Fruit fly (Drosophila melanogaster) whole organism, embryonic: Measurements from ENCODE around the gene CG31548.

Source experiments
- B-H1 ChIP-seq: fragments of 200-800 bp; sonication (Bioruptor generic); IDR thresholded peaks from 3 replicates; pipeline ENCODE4 v1.3.6; 2022; ENCODE audit warnings: missing biosample characterization, missing genetic modification characterization
- CG11085 ChIP-seq: fragments of 200-800 bp; sonication (Bioruptor generic); IDR thresholded peaks from 2 replicates; pipeline ENCODE4 v1.3.6; 2022; ENCODE audit warnings: missing biosample characterization, missing genetic modification characterization
- CG12391 ChIP-seq: fragments of 200-800 bp; sonication (Bioruptor generic); optimal IDR thresholded peaks from 3 replicates; lab custom pipeline; 2018; ENCODE audit warnings: missing biosample characterization, mild to moderate bottlenecking, missing genetic modification characterization, moderate library complexity
- CG15479 ChIP-seq: fragments of 200-800 bp; sonication (Bioruptor generic); optimal IDR thresholded peaks from 3 replicates; lab custom pipeline; 2019; ENCODE audit warnings: missing biosample characterization, mild to moderate bottlenecking, missing genetic modification characterization, moderate library complexity
- CG2199 ChIP-seq: fragments of 200-800 bp; sonication (Bioruptor generic); IDR thresholded peaks from 3 replicates; pipeline ENCODE4 v1.3.6; 2022; ENCODE audit warnings: missing biosample characterization, missing genetic modification characterization
- CG30020 ChIP-seq: fragments of 200-800 bp; optimal IDR thresholded peaks from 2 replicates; lab custom pipeline; 2019; ENCODE audit warnings: missing biosample characterization, mild to moderate bottlenecking, missing genetic modification characterization, moderate library complexity
- CG34224 ChIP-seq: fragments of 200-800 bp; sonication (Bioruptor generic); IDR thresholded peaks from 3 replicates; pipeline ENCODE4 v1.3.6; 2022; ENCODE audit warnings: missing biosample characterization, missing genetic modification characterization; ENCODE audit not compliant: partially characterized antibody
- CG4360 ChIP-seq: fragments of 200-800 bp; sonication (Bioruptor generic); IDR thresholded peaks from 2 replicates; pipeline ENCODE4 v1.3.6; 2022; ENCODE audit warnings: missing biosample characterization, missing genetic modification characterization
- CG4424 ChIP-seq: fragments of 200-800 bp; sonication (Bioruptor generic); optimal IDR thresholded peaks from 3 replicates; lab custom pipeline; 2016; ENCODE audit warnings: missing biosample characterization, missing genetic modification characterization
- CG6654 ChIP-seq: fragments of 200-800 bp; sonication (Bioruptor generic); optimal IDR thresholded peaks from 2 replicates; lab custom pipeline; 2017; ENCODE audit warnings: missing biosample characterization, mild to moderate bottlenecking, missing genetic modification characterization
- CG7357 ChIP-seq: fragments of 200-800 bp; sonication (Bioruptor generic); IDR thresholded peaks from 3 replicates; pipeline ENCODE4 v1.3.6; 2022; ENCODE audit warnings: missing biosample characterization, missing genetic modification characterization
- CG7745 ChIP-seq: fragments of 200-800 bp; sonication (Bioruptor generic); optimal IDR thresholded peaks from 2 replicates; lab custom pipeline; 2018; ENCODE audit warnings: missing biosample characterization, mild to moderate bottlenecking, missing genetic modification characterization, moderate library complexity
- CG8089 ChIP-seq: fragments of 200-800 bp; sonication (Bioruptor generic); optimal IDR thresholded peaks from 3 replicates; lab custom pipeline; 2016; ENCODE audit warnings: missing biosample characterization, missing genetic modification characterization
- CG8281 ChIP-seq: fragments of 200-800 bp; sonication (Bioruptor generic); optimal IDR thresholded peaks from 2 replicates; lab custom pipeline; 2018; ENCODE audit warnings: missing biosample characterization, mild to moderate bottlenecking, missing genetic modification characterization, moderate library complexity
- CG8478 ChIP-seq: fragments of >200 bp; optimal IDR thresholded peaks from 2 replicates; lab custom pipeline; 2018
- CG8765 ChIP-seq: fragments of 200-800 bp; sonication (Bioruptor generic); IDR thresholded peaks from 2 replicates; pipeline ENCODE4 v1.3.6; 2022; ENCODE audit warnings: missing biosample characterization, missing genetic modification characterization
- CTCF ChIP-seq: fragments of 200-800 bp; sonication (Bioruptor generic); optimal IDR thresholded peaks from 2 replicates; lab custom pipeline; 2017; ENCODE audit warnings: missing biosample characterization, mild to moderate bottlenecking, missing genetic modification characterization, moderate library complexity
- Chrac-16 ChIP-seq: fragments of 200-800 bp; sonication (Bioruptor generic); optimal IDR thresholded peaks from 3 replicates; lab custom pipeline; 2016; ENCODE audit warnings: missing biosample characterization, missing genetic modification characterization
- D ChIP-seq, 2 experiments: fragments of 200-800 bp in 1 of 2; fragments of >200 bp in 1 of 2; sonication (Bioruptor generic) in 1 of 2; optimal IDR thresholded peaks; 2 replicates in 1 of 2; 3 replicates in 1 of 2; lab custom pipeline; 2017; ENCODE audit warnings: mild to moderate bottlenecking in 1 of 2, missing biosample characterization in 1 of 2, missing genetic modification characterization in 1 of 2, missing genetic modification reagents in 1 of 2
- Dp ChIP-seq: fragments of 200-800 bp; sonication (Bioruptor generic); optimal IDR thresholded peaks from 2 replicates; lab custom pipeline; 2018; ENCODE audit warnings: missing biosample characterization, mild to moderate bottlenecking, missing genetic modification characterization, moderate library complexity
- ERR ChIP-seq: fragments of 200-800 bp; sonication (Bioruptor generic); optimal IDR thresholded peaks from 2 replicates; lab custom pipeline; 2016; ENCODE audit warnings: missing biosample characterization, missing genetic modification characterization
- Eip74EF ChIP-seq, 2 experiments: fragments of 200-800 bp in 1 of 2; fragments of >200 bp in 1 of 2; sonication (Bioruptor generic) in 1 of 2; optimal IDR thresholded peaks; 2 replicates each; lab custom pipeline; 2017 to 2019; ENCODE audit warnings: missing biosample characterization in 2 of 2, missing genetic modification characterization in 2 of 2, mild to moderate bottlenecking in 1 of 2, moderate library complexity in 1 of 2
- Hand ChIP-seq: fragments of 200-800 bp; sonication (Bioruptor generic); optimal IDR thresholded peaks from 2 replicates; lab custom pipeline; 2017; ENCODE audit warnings: mild to moderate bottlenecking, missing biosample characterization, missing genetic modification reagents, missing genetic modification characterization
- Lpt ChIP-seq: fragments of >200 bp; optimal IDR thresholded peaks from 2 replicates; lab custom pipeline; 2018; ENCODE audit warnings: missing biosample characterization, missing genetic modification characterization
- Max ChIP-seq: fragments of 200-800 bp; sonication (Bioruptor generic); optimal IDR thresholded peaks from 2 replicates; lab custom pipeline; 2016; ENCODE audit warnings: missing biosample characterization, mild to moderate bottlenecking, missing genetic modification characterization
- Mrtf ChIP-seq: fragments of 200-800 bp; sonication (Bioruptor generic); IDR thresholded peaks from 3 replicates; pipeline ENCODE4 v1.3.6; 2022; ENCODE audit warnings: missing biosample characterization, missing genetic modification characterization
- Nf-YA ChIP-seq: fragments of 200-800 bp; sonication (Bioruptor generic); IDR thresholded peaks from 2 replicates; pipeline ENCODE4 v1.3.6; 2022; ENCODE audit warnings: missing biosample characterization, missing genetic modification characterization
- Poxn ChIP-seq: fragments of 200-800 bp; sonication (Bioruptor generic); IDR thresholded peaks from 2 replicates; pipeline ENCODE4 v1.3.6; 2022; ENCODE audit warnings: missing biosample characterization, missing genetic modification characterization
- Ptx1 ChIP-seq: fragments of 200-800 bp; sonication (Bioruptor generic); IDR thresholded peaks from 2 replicates; pipeline ENCODE4 v1.3.6; 2022; ENCODE audit warnings: missing biosample characterization, missing genetic modification characterization
- bcd ChIP-seq: fragments of 200-800 bp; sonication (Bioruptor generic); optimal IDR thresholded peaks from 2 replicates; lab custom pipeline; 2017; ENCODE audit warnings: missing biosample characterization, mild to moderate bottlenecking, missing genetic modification characterization
- bigmax ChIP-seq: fragments of 200-800 bp; sonication (Bioruptor generic); optimal IDR thresholded peaks from 2 replicates; lab custom pipeline; 2018; ENCODE audit warnings: missing biosample characterization, mild to moderate bottlenecking, missing genetic modification characterization
- cad ChIP-seq: fragments of >200 bp; optimal IDR thresholded peaks from 2 replicates; lab custom pipeline; 2017; ENCODE audit warnings: missing biosample characterization, missing genetic modification characterization
- cg ChIP-seq: fragments of 200-800 bp; sonication (Bioruptor generic); optimal IDR thresholded peaks from 3 replicates; lab custom pipeline; 2019; ENCODE audit warnings: missing biosample characterization, mild to moderate bottlenecking, missing genetic modification characterization, moderate library complexity
- dmrt11E ChIP-seq: fragments of 200-800 bp; sonication (Bioruptor generic); optimal IDR thresholded peaks from 3 replicates; lab custom pipeline; 2018; ENCODE audit warnings: missing biosample characterization, mild to moderate bottlenecking, missing genetic modification characterization, moderate library complexity
- eve ChIP-seq, 2 experiments: fragments of >200 bp; optimal IDR thresholded peaks; 2 replicates each; lab custom pipeline; 2017; ENCODE audit warnings: missing biosample characterization in 2 of 2, missing genetic modification characterization in 2 of 2
- exex ChIP-seq: fragments of 200-800 bp; sonication (Bioruptor generic); optimal IDR thresholded peaks from 4 replicates; lab custom pipeline; 2018; ENCODE audit warnings: missing biosample characterization, mild to moderate bottlenecking, missing genetic modification characterization, moderate library complexity
- insv ChIP-seq, 2 experiments: fragments of 200-800 bp; sonication (Bioruptor generic); optimal IDR thresholded peaks; 3 replicates each; lab custom pipeline; 2016 to 2018; ENCODE audit warnings: missing biosample characterization in 2 of 2, missing genetic modification characterization in 2 of 2
- mam ChIP-seq: fragments of 200-800 bp; sonication (Bioruptor generic); optimal IDR thresholded peaks from 3 replicates; lab custom pipeline; 2016; ENCODE audit warnings: missing biosample characterization, missing genetic modification characterization
- mld ChIP-seq: fragments of 200-800 bp; sonication (Bioruptor generic); IDR thresholded peaks from 3 replicates; pipeline ENCODE4 v1.3.6; 2022; ENCODE audit warnings: missing biosample characterization, missing genetic modification characterization; ENCODE audit not compliant: partially characterized antibody
- org-1 ChIP-seq: fragments of 200-800 bp; sonication (Bioruptor generic); optimal IDR thresholded peaks from 2 replicates; lab custom pipeline; 2017; ENCODE audit warnings: missing biosample characterization, missing genetic modification characterization
- phol ChIP-seq: fragments of 200-800 bp; sonication (Bioruptor generic); optimal IDR thresholded peaks from 3 replicates; lab custom pipeline; 2018; ENCODE audit warnings: missing biosample characterization, mild to moderate bottlenecking, missing genetic modification characterization, moderate library complexity
- psq ChIP-seq: fragments of 200-800 bp; sonication (Bioruptor generic); optimal IDR thresholded peaks from 2 replicates; lab custom pipeline; 2017; ENCODE audit warnings: missing biosample characterization, missing genetic modification characterization
- rib ChIP-seq: fragments of 200-800 bp; sonication (Bioruptor generic); IDR thresholded peaks from 2 replicates; pipeline ENCODE4 v1.3.6; 2022; ENCODE audit warnings: missing biosample characterization, missing genetic modification characterization
- scrt ChIP-seq: fragments of 200-800 bp; sonication (Bioruptor generic); optimal IDR thresholded peaks from 2 replicates; lab custom pipeline; 2018; ENCODE audit warnings: missing biosample characterization, mild to moderate bottlenecking, missing genetic modification characterization, moderate library complexity
- toy ChIP-seq: fragments of 200-800 bp; sonication (Bioruptor generic); IDR thresholded peaks from 2 replicates; pipeline ENCODE4 v1.3.6; 2022; ENCODE audit warnings: missing biosample characterization, missing genetic modification characterization
- usp ChIP-seq: fragments of >200 bp; optimal IDR thresholded peaks from 2 replicates; lab custom pipeline; 2017; ENCODE audit warnings: missing biosample characterization, missing genetic modification characterization
- vfl ChIP-seq: fragments of 200-800 bp; sonication (Bioruptor generic); optimal IDR thresholded peaks from 2 replicates; lab custom pipeline; 2016; ENCODE audit warnings: missing biosample characterization, missing genetic modification characterization
- vvl ChIP-seq: fragments of 200-800 bp; sonication (Bioruptor generic); IDR thresholded peaks from 2 replicates; pipeline ENCODE4 v1.3.6; 2022; ENCODE audit warnings: missing biosample characterization, missing genetic modification characterization
- zfh2 ChIP-seq: fragments of 200-800 bp; sonication (Bioruptor generic); optimal IDR thresholded peaks from 2 replicates; lab custom pipeline; 2016; ENCODE audit warnings: missing biosample characterization, missing genetic modification characterization

CG31548 gene

DNA sequence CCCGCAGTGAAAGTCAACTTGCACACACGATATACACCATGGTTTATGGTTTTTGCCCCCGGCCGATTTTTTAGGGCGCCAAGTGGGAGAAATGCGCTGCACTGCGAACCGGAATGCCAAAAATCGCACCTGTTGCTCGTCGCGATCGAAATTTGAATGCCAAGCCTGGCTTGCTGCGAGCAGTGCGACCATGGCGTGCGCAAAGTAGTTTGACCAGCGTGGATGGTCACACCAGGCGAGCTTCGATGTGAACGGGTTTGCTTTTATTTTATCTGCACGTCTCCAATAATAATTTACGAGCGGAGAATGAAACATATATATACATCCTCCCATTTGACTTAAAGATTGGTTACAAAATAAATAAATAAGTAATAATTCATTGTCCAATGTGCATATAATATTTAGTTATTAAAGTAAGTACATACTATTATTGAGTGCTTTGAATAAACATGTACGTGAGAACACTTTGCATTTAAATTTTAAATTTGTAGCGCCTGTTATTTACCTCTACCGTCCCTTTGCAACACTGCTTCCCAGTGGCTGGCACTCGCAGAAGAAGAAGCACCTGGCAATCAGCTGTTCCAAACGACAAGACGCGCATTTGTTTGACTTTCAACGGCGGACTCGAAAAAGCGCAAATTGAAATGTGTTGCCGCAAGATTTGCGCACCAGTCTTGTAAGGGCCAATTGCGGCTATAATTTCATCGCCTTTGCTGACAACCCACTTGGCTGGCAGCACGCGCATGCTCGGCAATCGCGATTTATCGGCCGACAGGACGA, 48.8 kb upstream of the CG31548 start, which contains the start of the genes Rab23 and plx (continued):
- TF ChIP-seq usp (GFP tag; lab: Kevin White, UChicago) (no peak), toy (no peak), CG8281 (tag; lab: Kevin White, UChicago) (no peak), bigmax (GFP tag; lab: Kevin White, UChicago) (no peak), CG30020 (tag; lab: Kevin White, UChicago) (peak; percentile 25), scrt (no peak), CG8478 (lab: Kevin White, UChicago) (no peak), Max (GFP tag; lab: Kevin White, UChicago) (peak; percentile 36), eve (GFP tag; optimal IDR thresholded peaks at IDR 0.05; lab: Kevin White, UChicago) (no peak), CG7745 (tag; lab: Kevin White, UChicago) (no peak), cad (GFP tag; lab: Kevin White, UChicago) (no peak), CG8089 (no peak), dmrt11E (tag; lab: Kevin White, UChicago) (peak; percentile 8), Dp (GFP tag; lab: Kevin White, UChicago) (peak; percentile 99), B-H1 (no peak), mam (GFP tag; lab: Kevin White, UChicago) (peak; percentile 37), Eip74EF (GFP tag; optimal IDR thresholded peaks at IDR 0.05; lab: Kevin White, UChicago) (peak in 1 of 2 experiments; percentile 20), CG12391 (tag; lab: Kevin White, UChicago) (peak; percentile 40), vfl (GFP tag; lab: Kevin White, UChicago) (peak; percentile 26), Lpt (GFP tag; lab: Kevin White, UChicago) (no peak), exex (tag; lab: Kevin White, UChicago) (no peak), zfh2 (peak; percentile 22), CG4360 (GFP tag; lab: Robert Waterston, UW) (no peak), psq (GFP tag; lab: Kevin White, UChicago) (no peak), CG11085 (GFP tag; lab: Robert Waterston, UW) (0 out of 2 replicates have a peak, but pooled peaks have one; percentile 21), phol (tag; lab: Kevin White, UChicago) (peak; percentile 51), bcd (GFP tag; lab: Kevin White, UChicago) (peak; percentile 13), Mrtf (GFP tag; lab: Robert Waterston, UW) (no peak)
- TF ChIP-seq, all 482 proteins: peak for 125

DNA sequence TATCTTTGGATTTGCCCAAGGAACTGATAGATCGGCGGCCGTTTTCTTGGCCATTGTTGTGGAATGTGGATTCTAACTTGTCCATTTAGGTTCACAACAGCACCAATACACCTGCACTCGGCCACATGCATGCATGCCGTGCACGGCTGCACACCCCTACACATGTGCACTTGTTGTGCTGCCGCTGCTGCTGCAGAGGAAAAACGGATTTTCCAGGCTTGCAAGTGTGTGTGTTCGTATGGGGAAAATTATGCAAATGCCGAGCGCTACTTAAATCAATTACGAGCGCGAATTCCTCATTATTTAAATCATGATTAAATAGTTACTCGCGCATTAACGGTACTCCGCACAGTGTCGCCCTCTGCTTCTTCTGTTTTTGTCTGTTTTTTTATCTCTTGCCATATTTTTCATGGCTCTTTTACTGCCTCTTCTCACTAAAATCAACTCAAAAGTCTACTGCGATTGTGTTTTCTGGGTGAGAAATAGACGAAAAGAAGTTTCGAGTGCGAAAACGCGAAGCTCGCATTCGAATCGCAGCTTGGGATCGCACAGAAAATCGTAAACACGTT, 48.0 kb upstream of the CG31548 start:
- TF ChIP-seq vvl (GFP tag; lab: Robert Waterston, UW), result peak; percentile 8; the same call in 1 of the 2 replicates
- no peak for TF ChIP-seq Ptx1 (GFP tag; lab: Robert Waterston, UW)
- TF ChIP-seq rib, result peak; percentile 30; the same call in 1 of the 2 replicates
- peak; percentile 79 for TF ChIP-seq CTCF (GFP tag; lab: Kevin White, UChicago)
- TF ChIP-seq CG7357 (GFP tag; lab: Robert Waterston, UW), result no peak
- TF ChIP-seq org-1 (GFP tag; lab: Kevin White, UChicago), result no peak
- no peak for TF ChIP-seq D (optimal IDR thresholded peaks at IDR 0.05; lab: Kevin White, UChicago)
- TF ChIP-seq D (GFP tag; optimal IDR thresholded peaks at IDR 0.05; lab: Kevin White, UChicago), result no peak
- no peak for TF ChIP-seq Chrac-16
- TF ChIP-seq mld (GFP tag; lab: Robert Waterston, UW), result no peak
- no peak for TF ChIP-seq Hand (GFP tag; lab: Kevin White, UChicago)
- TF ChIP-seq ERR (GFP tag; lab: Kevin White, UChicago), result no peak
- peak; percentile 85 for TF ChIP-seq cg (GFP tag; lab: Kevin White, UChicago)
- no peak for TF ChIP-seq Nf-YA (GFP tag; lab: Robert Waterston, UW)
- TF ChIP-seq CG34224 (GFP tag; lab: Robert Waterston, UW), result 0 out of 3 replicates have a peak, but pooled peaks have one; percentile 33
- TF ChIP-seq CG4424, result no peak
- peak; percentile 76 for TF ChIP-seq CG15479 (GFP tag; lab: Kevin White, UChicago)
- TF ChIP-seq Lpt (GFP tag; lab: Kevin White, UChicago), result no peak
- TF ChIP-seq CG6654 (GFP tag; lab: Kevin White, UChicago), result no peak
- no peak for TF ChIP-seq CG2199 (GFP tag; lab: Robert Waterston, UW)
- no peak for TF ChIP-seq Poxn (GFP tag; lab: Robert Waterston, UW)
- peak in 1 of 2 experiments; percentile 25 for TF ChIP-seq insv (GFP tag; optimal IDR thresholded peaks at IDR 0.05; lab: Kevin White, UChicago)
- TF ChIP-seq CG8765, result no peak
